Fruit fly (Drosophila melanogaster): ENCODE measurements around the gene Atg3.

Atg3 gene

dm6 chr3L:18747953-18748756 lies at the start of gene Atg3, which contains the start of gene Nufip:
Atg3 (plus strand) TSS chr3L:18748687.
Nufip (minus strand) TSS chr3L:18748367.
- TF ChIP-seq Bgb (GFP tag; IDR thresholded peaks at IDR 0.05; ENCODE audit: partially characterized antibody) (peak; percentile 79), Dref (GFP tag; IDR thresholded peaks at IDR 0.05) (peak; percentile 80), sna (GFP tag; IDR thresholded peaks at IDR 0.05; ENCODE audit: partially characterized antibody) (peak; percentile 74), ato (GFP tag; IDR thresholded peaks at IDR 0.05; ENCODE audit: partially characterized antibody) (peak; percentile 44), CG2678 (tag; optimal IDR thresholded peaks at IDR 0.05) (peak; percentile 35), tll (GFP tag; optimal IDR thresholded peaks at IDR 0.05) (peak in 1 of 2 experiments; percentile 39), MBD-R2 (GFP tag; IDR thresholded peaks at IDR 0.05) (peak; percentile 54), CG14441 (GFP tag; IDR thresholded peaks at IDR 0.05) (0 out of 2 replicates have a peak, but pooled peaks have one; percentile 23), chn (GFP tag; optimal IDR thresholded peaks at IDR 0.05) (peak; percentile 68), CG13775 (GFP tag; optimal IDR thresholded peaks at IDR 0.05) (peak; percentile 37), Ada2b (GFP tag; IDR thresholded peaks at IDR 0.05) (no peak), Meics (GFP tag; optimal IDR thresholded peaks at IDR 0.05) (peak; percentile 37), dmrt99B (tag; optimal IDR thresholded peaks at IDR 0.05) (peak; percentile 22), CG32532 (GFP tag; IDR thresholded peaks at IDR 0.05) (0 out of 2 replicates have a peak, but pooled peaks have one; percentile 19), crc (GFP tag; optimal IDR thresholded peaks at IDR 0.05) (no peak), CG2116 (GFP tag; optimal IDR thresholded peaks at IDR 0.05) (peak; percentile 74), Opbp (GFP tag; IDR thresholded peaks at IDR 0.05; ENCODE audit: partially characterized antibody) (peak; percentile 83; the same call in 2 of the 3 replicates), danr (GFP tag; IDR thresholded peaks at IDR 0.05) (no peak), BEAF-32 (GFP tag; optimal IDR thresholded peaks at IDR 0.05) (peak; percentile 88), CG9727 (GFP tag; optimal IDR thresholded peaks at IDR 0.05) (peak; percentile 54), gem (tag; optimal IDR thresholded peaks at IDR 0.05) (peak; percentile 64), Sin3A (optimal IDR thresholded peaks at IDR 0.05) (peak; percentile 66), chif (GFP tag; optimal IDR thresholded peaks at IDR 0.05) (peak in 1 of 2 experiments; percentile 36), dpn (GFP tag; optimal IDR thresholded peaks at IDR 0.05) (no peak), CG6791 (GFP tag; IDR thresholded peaks at IDR 0.05; ENCODE audit: partially characterized antibody) (peak; percentile 77), Vsx1 (GFP tag; optimal IDR thresholded peaks at IDR 0.05) (peak; percentile 65), kah (GFP tag; optimal IDR thresholded peaks at IDR 0.05) (peak; percentile 51), CG9797 (GFP tag; optimal IDR thresholded peaks at IDR 0.05) (peak; percentile 80), ap (GFP tag; IDR thresholded peaks at IDR 0.05) (no peak), CG12659 (GFP tag; optimal IDR thresholded peaks at IDR 0.05) (peak; percentile 69), slbo (GFP tag; IDR thresholded peaks at IDR 0.05) (peak; percentile 44; the same call in 1 of the 2 replicates), lola (GFP tag; optimal IDR thresholded peaks at IDR 0.05) (peak in 1 of 3 experiments; percentile 19), Lpt (GFP tag; optimal IDR thresholded peaks at IDR 0.05) (no peak), Hsf (GFP tag; optimal IDR thresholded peaks at IDR 0.05) (peak; percentile 39), CG17361 (GFP tag; IDR thresholded peaks at IDR 0.05) (peak; percentile 64; the same call in 2 of the 3 replicates), CG13424 (tag; optimal IDR thresholded peaks at IDR 0.05) (peak; percentile 60), gfzf (GFP tag; optimal IDR thresholded peaks at IDR 0.05) (peak; percentile 76), crp (GFP tag; optimal IDR thresholded peaks at IDR 0.05) (peak in 1 of 2 experiments; percentile 4), hb (GFP tag; IDR thresholded peaks at IDR 0.05; ENCODE audit: partially characterized antibody) (peak; percentile 57; the same call in 2 of the 3 replicates), corto (GFP tag; optimal IDR thresholded peaks at IDR 0.05) (no peak), HLH4C (GFP tag; IDR thresholded peaks at IDR 0.05; ENCODE audit: partially characterized antibody) (peak; percentile 73; the same call in 2 of the 3 replicates), Xbp1 (GFP tag; optimal IDR thresholded peaks at IDR 0.05) (peak; percentile 38), CG16779 (GFP tag; IDR thresholded peaks at IDR 0.05) (0 out of 2 replicates have a peak, but pooled peaks have one; percentile 42), Myb (GFP tag; optimal IDR thresholded peaks at IDR 0.05) (peak; percentile 20), trem (tag; optimal IDR thresholded peaks at IDR 0.05) (peak; percentile 42), sug (tag; optimal IDR thresholded peaks at IDR 0.05) (peak; percentile 67)

Data from whole organism, embryonic.